Worm (Caenorhabditis elegans) whole organism, L4/young adult: Measurements from ENCODE around the gene cyp-34A9.

ENCODE experiments used
- W03F9.2 ChIP-seq: fragments of 150-350 bp; optimal IDR thresholded peaks from 2 replicates; lab custom pipeline; 2014; ENCODE audit warnings: missing biosample characterization, missing genetic modification characterization
- dao-5 ChIP-seq: sonication (generic microtip); optimal IDR thresholded peaks from 2 replicates; lab custom pipeline; 2016; ENCODE audit warnings: missing genotype, missing genetic modification characterization, moderate library complexity, missing compliant biosample characterization
- him-1 ChIP-seq: sonication (generic microtip); optimal IDR thresholded peaks from 2 replicates; lab custom pipeline; 2016; ENCODE audit warnings: missing genotype, missing genetic modification reagents, missing genetic modification characterization, missing compliant biosample characterization

DNA sequence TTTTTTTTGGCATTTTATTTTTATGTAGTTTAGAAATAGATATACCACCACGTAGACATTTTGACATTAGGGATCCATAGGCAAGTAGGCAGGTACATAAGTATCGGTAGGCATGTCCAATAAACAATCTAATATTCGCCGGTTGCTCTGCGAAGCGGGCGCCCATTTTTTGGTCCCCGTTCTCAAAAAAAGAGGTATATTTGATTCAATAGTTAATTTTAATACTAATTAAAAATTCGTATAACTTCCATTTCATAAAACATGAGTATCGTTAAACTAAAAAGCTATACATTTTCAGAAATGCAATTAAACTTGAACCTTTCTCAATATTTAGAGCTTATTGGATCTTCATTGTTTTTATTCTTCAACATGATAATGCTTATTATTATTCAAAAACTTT, 6.6 kb upstream of the cyp-34A9 start, which contains the start of gene str-83:
- TF ChIP-seq W03F9.2 (no peak), him-1 (no peak), dao-5 (tag; lab: Kevin White, UChicago) (no peak)
